Worm (Caenorhabditis elegans) whole organism, L2 larva: ENCODE data around the gene hlh-1.

Experiments
- lsy-2 ChIP-seq, 2 experiments: fragments of 150-350 bp in 1 of 2; sonication (generic microtip) in 1 of 2; optimal IDR thresholded peaks; 2 replicates each; lab custom pipeline; 2014 to 2017; ENCODE audit warnings: missing biosample characterization in 2 of 2, missing genetic modification characterization in 2 of 2
- nhr-11 ChIP-seq: fragments of 150-350 bp; optimal IDR thresholded peaks from 2 replicates; lab custom pipeline; 2014; ENCODE audit warnings: missing biosample characterization, missing genetic modification characterization
- ztf-1 ChIP-seq: fragments of 200-800 bp; sonication (Bioruptor generic); conservative IDR thresholded peaks from 2 replicates; pipeline ENCODE4 v1.3.6; 2022; ENCODE audit warnings: missing genetic modification characterization, missing compliant biosample characterization

DNA sequence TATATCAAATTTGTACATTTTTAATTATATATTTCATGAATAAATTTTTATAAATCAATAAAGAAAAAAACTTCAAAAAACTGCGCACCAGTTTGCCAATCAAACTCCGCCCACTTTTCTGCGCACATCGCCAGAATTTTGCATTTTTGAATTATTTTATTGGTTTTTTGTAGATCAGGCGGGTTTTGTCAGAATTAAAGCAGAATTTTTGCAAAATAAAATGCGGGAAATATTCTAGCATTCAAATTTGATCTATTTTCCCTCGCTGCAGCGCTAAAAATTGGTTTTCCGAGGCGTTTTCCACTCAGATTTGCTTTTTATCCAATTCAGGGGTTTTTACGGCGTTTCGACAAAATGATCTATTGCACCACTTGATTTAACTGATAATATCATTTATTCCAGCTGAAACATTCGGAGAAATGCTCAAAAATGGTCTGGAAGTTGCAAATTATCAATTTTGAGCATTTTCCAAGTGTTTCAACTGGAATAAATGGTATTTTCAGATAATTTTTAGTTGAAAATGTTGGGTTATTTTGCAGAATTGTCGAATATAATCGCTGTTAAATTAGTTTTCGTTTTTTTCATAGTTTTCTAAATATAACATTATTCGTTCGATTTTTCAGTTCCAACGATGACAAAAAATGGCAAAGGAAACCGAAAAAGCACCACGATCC lies 47.3 kb upstream of the hlh-1 start, which contains the start of gene W06B4.1:
- TF ChIP-seq lsy-2 (tag; optimal IDR thresholded peaks at IDR 0.05; lab: Kevin White, UChicago) (no peak), nhr-11 (tag; lab: Kevin White, UChicago) (no peak), ztf-1 (GFP tag; lab: Robert Waterston, UW) (no peak)
